Fruit fly (Drosophila melanogaster) whole organism, embryonic: ENCODE measurements around the gene AIMP2.

Source experiments
- Atf-2 ChIP-seq: fragments of 200-800 bp; sonication (Bioruptor generic); optimal IDR thresholded peaks from 2 replicates; lab custom pipeline; 2016; ENCODE audit warnings: missing biosample characterization, missing genetic modification characterization
- Bgb ChIP-seq: fragments of 200-800 bp; sonication (Bioruptor generic); IDR thresholded peaks from 2 replicates; pipeline ENCODE4 v1.3.6; 2022; ENCODE audit warnings: missing biosample characterization, missing genetic modification characterization; ENCODE audit not compliant: partially characterized antibody
- C15 ChIP-seq: fragments of 200-800 bp; sonication (Bioruptor generic); IDR thresholded peaks from 3 replicates; pipeline ENCODE4 v1.3.6; 2022; ENCODE audit warnings: missing biosample characterization, missing genetic modification characterization
- CG10654 ChIP-seq: fragments of 200-800 bp; sonication (Bioruptor generic); optimal IDR thresholded peaks from 2 replicates; lab custom pipeline; 2016; ENCODE audit warnings: missing biosample characterization, missing genetic modification characterization
- CG10959 ChIP-seq: fragments of 200-800 bp; sonication (Bioruptor generic); IDR thresholded peaks from 2 replicates; pipeline ENCODE4 v1.3.6; 2022; ENCODE audit warnings: missing biosample characterization, missing genetic modification characterization
- CG12071 ChIP-seq: fragments of 200-800 bp; sonication (Bioruptor generic); optimal IDR thresholded peaks from 3 replicates; lab custom pipeline; 2018; ENCODE audit warnings: missing biosample characterization, mild to moderate bottlenecking, missing genetic modification characterization
- CG13624 ChIP-seq: fragments of 200-800 bp; sonication (Bioruptor generic); optimal IDR thresholded peaks from 2 replicates; lab custom pipeline; 2016; ENCODE audit warnings: missing biosample characterization, missing genetic modification characterization
- CG14965 ChIP-seq: fragments of 200-800 bp; sonication (Bioruptor generic); optimal IDR thresholded peaks from 2 replicates; lab custom pipeline; 2016; ENCODE audit warnings: missing biosample characterization, missing genetic modification characterization, borderline replicate concordance
- CG15601 ChIP-seq: fragments of 200-800 bp; sonication (Bioruptor generic); optimal IDR thresholded peaks from 3 replicates; lab custom pipeline; 2019; ENCODE audit warnings: missing biosample characterization, mild to moderate bottlenecking, missing genetic modification characterization, moderate library complexity
- CG17385 ChIP-seq: fragments of 200-800 bp; sonication (Bioruptor generic); optimal IDR thresholded peaks from 3 replicates; lab custom pipeline; 2018; ENCODE audit warnings: missing biosample characterization, mild to moderate bottlenecking, missing genetic modification characterization
- CG18764 ChIP-seq: fragments of 200-800 bp; sonication (Bioruptor generic); optimal IDR thresholded peaks from 3 replicates; lab custom pipeline; 2016; ENCODE audit warnings: missing biosample characterization, missing genetic modification characterization
- CG2889 ChIP-seq: fragments of 200-800 bp; sonication (Bioruptor generic); IDR thresholded peaks from 3 replicates; pipeline ENCODE4 v1.3.6; 2022; ENCODE audit warnings: missing biosample characterization, missing genetic modification characterization
- CG33557 ChIP-seq: fragments of 200-800 bp; sonication (Bioruptor generic); optimal IDR thresholded peaks from 2 replicates; lab custom pipeline; 2019; ENCODE audit warnings: missing biosample characterization, mild to moderate bottlenecking, missing genetic modification characterization, moderate library complexity
- CG4707 ChIP-seq: fragments of 200-800 bp; sonication (Bioruptor generic); optimal IDR thresholded peaks from 2 replicates; lab custom pipeline; 2018; ENCODE audit warnings: missing biosample characterization, mild to moderate bottlenecking, missing genetic modification characterization, moderate library complexity
- CG8359 ChIP-seq: fragments of 200-800 bp; sonication (Bioruptor generic); optimal IDR thresholded peaks from 2 replicates; lab custom pipeline; 2017; ENCODE audit warnings: missing biosample characterization, mild to moderate bottlenecking, missing genetic modification characterization, borderline replicate concordance
- Doc3 ChIP-seq: fragments of 200-800 bp; sonication (Bioruptor generic); IDR thresholded peaks from 3 replicates; pipeline ENCODE4 v1.3.6; 2022; ENCODE audit warnings: missing biosample characterization, missing genetic modification characterization; ENCODE audit not compliant: partially characterized antibody
- Dref ChIP-seq: fragments of 200-800 bp; sonication (Bioruptor generic); IDR thresholded peaks from 2 replicates; pipeline ENCODE4 v1.3.6; 2022; ENCODE audit warnings: missing biosample characterization, missing genetic modification characterization
- Drgx ChIP-seq: fragments of 200-800 bp; sonication (Bioruptor generic); IDR thresholded peaks from 2 replicates; pipeline ENCODE4 v1.3.6; 2022; ENCODE audit warnings: missing biosample characterization, missing genetic modification characterization
- Six4 ChIP-seq: fragments of 200-800 bp; sonication (Bioruptor generic); optimal IDR thresholded peaks from 2 replicates; lab custom pipeline; 2016; ENCODE audit warnings: missing biosample characterization, missing genetic modification characterization
- Taf1 ChIP-seq: fragments of 200-800 bp; sonication (Bioruptor generic); IDR thresholded peaks from 2 replicates; pipeline ENCODE4 v1.3.6; 2022; ENCODE audit warnings: missing biosample characterization, missing genetic modification characterization
- ab ChIP-seq: fragments of 200-800 bp; sonication (Bioruptor generic); optimal IDR thresholded peaks from 2 replicates; lab custom pipeline; 2016; ENCODE audit warnings: missing biosample characterization, missing genetic modification characterization
- ara ChIP-seq: fragments of 200-800 bp; sonication (Bioruptor generic); IDR thresholded peaks from 2 replicates; pipeline ENCODE4 v1.3.6; 2022; ENCODE audit warnings: missing biosample characterization, missing genetic modification characterization
- cad ChIP-seq: fragments of >200 bp; optimal IDR thresholded peaks from 2 replicates; lab custom pipeline; 2017; ENCODE audit warnings: missing biosample characterization, missing genetic modification characterization
- chif ChIP-seq, 2 experiments: fragments of 200-800 bp; sonication (Bioruptor generic); optimal IDR thresholded peaks; 3 replicates each; lab custom pipeline; 2016; ENCODE audit warnings: missing biosample characterization in 2 of 2, missing genetic modification characterization in 2 of 2
- chinmo ChIP-seq: fragments of 200-800 bp; sonication (Bioruptor generic); IDR thresholded peaks from 4 replicates; pipeline ENCODE4 v1.3.6; 2022; ENCODE audit warnings: missing biosample characterization, missing genetic modification characterization; ENCODE audit not compliant: partially characterized antibody
- chm ChIP-seq: fragments of 200-800 bp; sonication (Bioruptor generic); IDR thresholded peaks from 2 replicates; pipeline ENCODE4 v1.3.6; 2022; ENCODE audit warnings: missing biosample characterization, missing genetic modification characterization
- dan ChIP-seq: fragments of 200-800 bp; sonication (Bioruptor generic); IDR thresholded peaks from 2 replicates; pipeline ENCODE4 v1.3.6; 2022; ENCODE audit warnings: missing biosample characterization, missing genetic modification characterization
- dpn ChIP-seq, 2 experiments: fragments of 200-800 bp; sonication (Bioruptor generic); optimal IDR thresholded peaks; 3 replicates each; lab custom pipeline; 2016; ENCODE audit warnings: missing biosample characterization in 2 of 2, missing genetic modification characterization in 2 of 2
- eyg ChIP-seq: fragments of 200-800 bp; sonication (Bioruptor generic); optimal IDR thresholded peaks from 3 replicates; lab custom pipeline; 2016; ENCODE audit warnings: missing biosample characterization, missing genetic modification characterization
- fd102C ChIP-seq: fragments of 200-800 bp; sonication (Bioruptor generic); optimal IDR thresholded peaks from 2 replicates; lab custom pipeline; 2018; ENCODE audit warnings: missing biosample characterization, mild to moderate bottlenecking, missing genetic modification characterization, moderate library complexity
- fru ChIP-seq: fragments of >200 bp; optimal IDR thresholded peaks from 2 replicates; lab custom pipeline; 2017
- gcm2 ChIP-seq: fragments of 200-800 bp; sonication (Bioruptor generic); optimal IDR thresholded peaks from 2 replicates; lab custom pipeline; 2016; ENCODE audit warnings: missing biosample characterization, missing genetic modification characterization
- gfzf ChIP-seq: fragments of 200-800 bp; sonication (Bioruptor generic); optimal IDR thresholded peaks from 2 replicates; lab custom pipeline; 2016; ENCODE audit warnings: missing biosample characterization, mild to moderate bottlenecking, missing genetic modification characterization, moderate library complexity
- ind ChIP-seq: fragments of 200-800 bp; sonication (Bioruptor generic); optimal IDR thresholded peaks from 3 replicates; lab custom pipeline; 2016; ENCODE audit warnings: missing biosample characterization, missing genetic modification characterization
- jing ChIP-seq: fragments of 200-800 bp; sonication (Bioruptor generic); optimal IDR thresholded peaks from 2 replicates; lab custom pipeline; 2018; ENCODE audit warnings: missing biosample characterization, mild to moderate bottlenecking, missing genetic modification characterization
- kay ChIP-seq: fragments of 200-800 bp; sonication (Bioruptor generic); optimal IDR thresholded peaks from 2 replicates; lab custom pipeline; 2016; ENCODE audit warnings: missing biosample characterization, missing genetic modification characterization
- lilli ChIP-seq: fragments of 200-800 bp; sonication (Bioruptor generic); optimal IDR thresholded peaks from 3 replicates; lab custom pipeline; 2016; ENCODE audit warnings: missing biosample characterization, missing genetic modification characterization
- lmd ChIP-seq: fragments of 200-800 bp; sonication (Bioruptor generic); IDR thresholded peaks from 2 replicates; pipeline ENCODE4 v1.3.6; 2022; ENCODE audit warnings: missing biosample characterization, missing genetic modification characterization
- maf-S ChIP-seq: fragments of 200-800 bp; sonication (Bioruptor generic); optimal IDR thresholded peaks from 2 replicates; lab custom pipeline; 2016; ENCODE audit warnings: missing biosample characterization, missing genetic modification characterization
- pho ChIP-seq: fragments of 200-800 bp; sonication (Bioruptor generic); optimal IDR thresholded peaks from 2 replicates; lab custom pipeline; 2016; ENCODE audit warnings: missing biosample characterization, missing genetic modification characterization
- phol ChIP-seq: fragments of 200-800 bp; sonication (Bioruptor generic); optimal IDR thresholded peaks from 3 replicates; lab custom pipeline; 2018; ENCODE audit warnings: missing biosample characterization, mild to moderate bottlenecking, missing genetic modification characterization, moderate library complexity
- prd ChIP-seq, 3 experiments: fragments of >200 bp in 2 of 3; fragments of 200-800 bp in 1 of 3; sonication (Bioruptor generic) in 1 of 3; optimal IDR thresholded peaks in 2 of 3; IDR thresholded peaks in 1 of 3; 2 replicates in 2 of 3; 3 replicates in 1 of 3; pipeline versions ENCODE4 v1.3.6 to Lab custom; 2017 to 2022; ENCODE audit warnings: missing biosample characterization in 1 of 3, missing genetic modification characterization in 1 of 3
- sna ChIP-seq: fragments of 200-800 bp; sonication (Bioruptor generic); IDR thresholded peaks from 2 replicates; pipeline ENCODE4 v1.3.6; 2022; ENCODE audit warnings: missing biosample characterization, missing genetic modification characterization; ENCODE audit not compliant: partially characterized antibody
- sug ChIP-seq: fragments of 200-800 bp; optimal IDR thresholded peaks from 2 replicates; lab custom pipeline; 2019; ENCODE audit warnings: missing biosample characterization, mild to moderate bottlenecking, missing genetic modification characterization, moderate library complexity
- tin ChIP-seq: fragments of 200-800 bp; sonication (Bioruptor generic); optimal IDR thresholded peaks from 3 replicates; lab custom pipeline; 2016; ENCODE audit warnings: missing biosample characterization, missing genetic modification characterization
- toy ChIP-seq: fragments of 200-800 bp; sonication (Bioruptor generic); IDR thresholded peaks from 2 replicates; pipeline ENCODE4 v1.3.6; 2022; ENCODE audit warnings: missing biosample characterization, missing genetic modification characterization
- yki ChIP-seq: fragments of >200 bp; optimal IDR thresholded peaks from 3 replicates; lab custom pipeline; 2018

Gene AIMP2

dm6 chr3L:15562727-15563057 is 20.7 kb upstream of the AIMP2 start (continued):
- TF ChIP-seq CG4707 (GFP tag; lab: Kevin White, UChicago) (no peak), kay (GFP tag; lab: Kevin White, UChicago) (no peak), tin (no peak)
- TF ChIP-seq, all 482 proteins: peak for 14

- TF ChIP-seq CG12071 (GFP tag; lab: Kevin White, UChicago) (no peak), Dref (peak; percentile 83), fru (no peak), CG10654 (peak; percentile 39), yki (lab: Kevin White, UChicago) (no peak), pho (peak; percentile 25), sna (GFP tag; lab: Robert Waterston, UW) (0 out of 2 replicates have a peak, but pooled peaks have one; percentile 48), maf-S (GFP tag; lab: Kevin White, UChicago) (no peak), sug (tag; lab: Kevin White, UChicago) (peak; percentile 17), CG17385 (GFP tag; lab: Kevin White, UChicago) (peak; percentile 42), CG33557 (GFP tag; lab: Kevin White, UChicago) (no peak), CG15601 (tag; lab: Kevin White, UChicago) (peak; percentile 52), Bgb (GFP tag; lab: Robert Waterston, UW) (no peak), CG8359 (GFP tag; lab: Kevin White, UChicago) (no peak), C15 (GFP tag; lab: Robert Waterston, UW) (no peak), CG13624 (GFP tag; lab: Kevin White, UChicago) (peak; percentile 40), prd (optimal IDR thresholded peaks at IDR 0.05; lab: Kevin White, UChicago) (no peak), prd (GFP tag; IDR thresholded peaks at IDR 0.05; lab: Robert Waterston, UW) (peak; percentile 51; the same call in 1 of the 3 replicates), chif (GFP tag; optimal IDR thresholded peaks at IDR 0.05; lab: Kevin White, UChicago) (no peak), phol (peak; percentile 70), lmd (GFP tag; lab: Robert Waterston, UW) (peak; percentile 61; the same call in 1 of the 2 replicates), Doc3 (no peak), ab (no peak), CG14965 (GFP tag; lab: Kevin White, UChicago) (no peak), toy (GFP tag; lab: Robert Waterston, UW) (0 out of 2 replicates have a peak, but pooled peaks have one; percentile 27), chinmo (GFP tag; lab: Robert Waterston, UW) (0 out of 4 replicates have a peak, but pooled peaks have one; percentile 46), lilli (GFP tag; lab: Kevin White, UChicago) (peak; percentile 46), ara (GFP tag; lab: Robert Waterston, UW) (no peak), Taf1 (0 out of 2 replicates have a peak, but pooled peaks have one; percentile 5), gcm2 (no peak), ind (GFP tag; lab: Kevin White, UChicago) (peak; percentile 57), CG18764 (GFP tag; lab: Kevin White, UChicago) (peak; percentile 36), dan (GFP tag; lab: Robert Waterston, UW) (no peak), dpn (GFP tag; optimal IDR thresholded peaks at IDR 0.05; lab: Kevin White, UChicago) (peak; percentile 22 to 23), chm (peak; percentile 59; the same call in 1 of the 2 replicates), CG10959 (no peak), Atf-2 (no peak), gfzf (GFP tag; lab: Kevin White, UChicago) (peak; percentile 66), Drgx (GFP tag; lab: Robert Waterston, UW) (peak; percentile 68), Six4 (GFP tag; lab: Kevin White, UChicago) (no peak), cad (no peak), jing (GFP tag; lab: Kevin White, UChicago) (no peak), eyg (GFP tag; lab: Kevin White, UChicago) (no peak), CG2889 (GFP tag; lab: Robert Waterston, UW) (peak; percentile 56; the same call in 1 of the 3 replicates), fd102C (no peak)
Measured at dm6 chr3L:15563058-15563850, 20.2 kb upstream of the AIMP2 start, which contains the start of the genes CG7739 and SCCRO. Gene CG7739 (minus strand): TSS chr3L:15563065. Gene SCCRO (plus strand): TSS chr3L:15563427.
